Fruit fly (Drosophila melanogaster): ENCODE data around the gene Remo.

Gene Remo

dm6 chrX:13323114-13323513 is 35.3 kb downstream of the Remo start (continued):
- TF ChIP-seq CG7556 (GFP tag; optimal IDR thresholded peaks at IDR 0.05) (peak; percentile 63), ewg (GFP tag; optimal IDR thresholded peaks at IDR 0.05) (peak; percentile 27), abd-A (tag; optimal IDR thresholded peaks at IDR 0.05) (no peak), Atf3 (GFP tag; optimal IDR thresholded peaks at IDR 0.05) (peak; percentile 34), Fer2 (tag; optimal IDR thresholded peaks at IDR 0.05) (no peak), mirr (GFP tag; optimal IDR thresholded peaks at IDR 0.05) (no peak), wor (GFP tag; IDR thresholded peaks at IDR 0.05) (peak; percentile 57; the same call in 1 of the 2 replicates), hkb (optimal IDR thresholded peaks at IDR 0.05) (no peak), hkb (GFP tag; IDR thresholded peaks at IDR 0.05) (peak; percentile 71), Dad (GFP tag; optimal IDR thresholded peaks at IDR 0.05) (no peak), grn (GFP tag; optimal IDR thresholded peaks at IDR 0.05) (no peak), dimm (GFP tag; IDR thresholded peaks at IDR 0.05) (no peak), CG15601 (tag; optimal IDR thresholded peaks at IDR 0.05) (no peak), Atf6 (GFP tag; IDR thresholded peaks at IDR 0.05) (peak; percentile 41), vnd (GFP tag; IDR thresholded peaks at IDR 0.05; ENCODE audit: partially characterized antibody) (no peak), slou (GFP tag; optimal IDR thresholded peaks at IDR 0.05) (peak; percentile 61), stc (GFP tag; IDR thresholded peaks at IDR 0.05) (peak; percentile 55), Drgx (GFP tag; IDR thresholded peaks at IDR 0.05) (peak; percentile 63), pnt (GFP tag; optimal IDR thresholded peaks at IDR 0.05) (peak; percentile 45), CG2712 (tag; optimal IDR thresholded peaks at IDR 0.05) (peak; percentile 74), Six4 (GFP tag; optimal IDR thresholded peaks at IDR 0.05) (peak; percentile 50), ERR (GFP tag; optimal IDR thresholded peaks at IDR 0.05) (peak; percentile 7), CG1647 (GFP tag; optimal IDR thresholded peaks at IDR 0.05) (peak; percentile 49), CG11504 (tag; optimal IDR thresholded peaks at IDR 0.05) (peak; percentile 80), CG8290 (GFP tag; optimal IDR thresholded peaks at IDR 0.05) (no peak), CG8290 (tag; optimal IDR thresholded peaks at IDR 0.05) (no peak), CG17912 (GFP tag; optimal IDR thresholded peaks at IDR 0.05) (no peak), CG12071 (GFP tag; optimal IDR thresholded peaks at IDR 0.05) (no peak), CG5245 (GFP tag; optimal IDR thresholded peaks at IDR 0.05) (peak; percentile 35), lbe (GFP tag; optimal IDR thresholded peaks at IDR 0.05) (peak; percentile 43), Abd-B (GFP tag; optimal IDR thresholded peaks at IDR 0.05) (peak; percentile 55), ara (GFP tag; IDR thresholded peaks at IDR 0.05) (no peak), aop (GFP tag; IDR thresholded peaks at IDR 0.05) (no peak), cad (GFP tag; optimal IDR thresholded peaks at IDR 0.05) (no peak), Camta (GFP tag; optimal IDR thresholded peaks at IDR 0.05) (peak; percentile 72), Dfd (GFP tag; optimal IDR thresholded peaks at IDR 0.05) (no peak), chinmo (GFP tag; IDR thresholded peaks at IDR 0.05; ENCODE audit: partially characterized antibody) (no peak), CG13287 (GFP tag; IDR thresholded peaks at IDR 0.05; ENCODE audit: partially characterized antibody) (no peak), Max (GFP tag; optimal IDR thresholded peaks at IDR 0.05) (peak; percentile 68), CG31388 (GFP tag; optimal IDR thresholded peaks at IDR 0.05) (peak; percentile 46), Gsc (GFP tag; IDR thresholded peaks at IDR 0.05) (no peak), CG6813 (GFP tag; optimal IDR thresholded peaks at IDR 0.05) (no peak), dysf (GFP tag; IDR thresholded peaks at IDR 0.05) (peak; percentile 72), YL-1 (GFP tag; optimal IDR thresholded peaks at IDR 0.05) (no peak), Trl (optimal IDR thresholded peaks at IDR 0.05) (no peak), Trl (GFP tag; optimal IDR thresholded peaks at IDR 0.05) (no peak), crol (GFP tag; IDR thresholded peaks at IDR 0.05) (no peak), wdn (GFP tag; IDR thresholded peaks at IDR 0.05) (peak; percentile 57), Asciz (GFP tag; optimal IDR thresholded peaks at IDR 0.05) (peak; percentile 52), ranshi (GFP tag; IDR thresholded peaks at IDR 0.05) (peak; percentile 44; the same call in 1 of the 2 replicates), Xbp1 (GFP tag; optimal IDR thresholded peaks at IDR 0.05) (peak; percentile 69), tio (GFP tag; optimal IDR thresholded peaks at IDR 0.05) (peak; percentile 81), lmd (GFP tag; IDR thresholded peaks at IDR 0.05) (peak; percentile 68)
